Worm (Caenorhabditis elegans) whole organism, L4/young adult: ENCODE results near the gene iff-2.

Source experiments
- W03F9.2 ChIP-seq: fragments of 150-350 bp; optimal IDR thresholded peaks from 2 replicates; lab custom pipeline; 2014; ENCODE audit warnings: missing biosample characterization, missing genetic modification characterization
- him-1 ChIP-seq: sonication (generic microtip); optimal IDR thresholded peaks from 2 replicates; lab custom pipeline; 2016; ENCODE audit warnings: missing genotype, missing genetic modification reagents, missing genetic modification characterization, missing compliant biosample characterization

ce11 chrII:8514729-8515128, 46.4 kb downstream of the iff-2 start, which contains the start of gene ctg-2:
- TF ChIP-seq W03F9.2 (tag; lab: Kevin White, UChicago) (no peak), him-1 (tag; lab: Kevin White, UChicago) (no peak)
